In genomic region chrX:16158270-16158926, dm6 we compare ENCODE assay signal across 1 fruit fly cellular context.
TF ChIP-seq lines count a peak whose summit lies in the region.

No protein-coding gene starts in this region.

TF ChIP-seq in whole organism, embryonic, 481 proteins besides CTCF, POLR2A, EP300 and RAD21 (continued from another document):
- TF ChIP-seq zen2 (GFP tag; IDR thresholded peaks at IDR 0.05; lab: Robert Waterston, UW; ENCODE audit: partially characterized antibody) = no peak
- no peak for TF ChIP-seq CG7963 (GFP tag; IDR thresholded peaks at IDR 0.05; lab: Robert Waterston, UW; ENCODE audit: partially characterized antibody)
- TF ChIP-seq luna (GFP tag; optimal IDR thresholded peaks at IDR 0.05; lab: Kevin White, UChicago) = no peak
- no peak for TF ChIP-seq Fer3 (tag; optimal IDR thresholded peaks at IDR 0.05; lab: Kevin White, UChicago)
- no peak for TF ChIP-seq yki (optimal IDR thresholded peaks at IDR 0.05; lab: Kevin White, UChicago)
- no peak for TF ChIP-seq CG42726 (GFP tag; IDR thresholded peaks at IDR 0.05; lab: Robert Waterston, UW; ENCODE audit: partially characterized antibody)
- TF ChIP-seq CG33557 (GFP tag; optimal IDR thresholded peaks at IDR 0.05; lab: Kevin White, UChicago) = no peak
- no peak for TF ChIP-seq amos (GFP tag; IDR thresholded peaks at IDR 0.05; lab: Robert Waterston, UW; ENCODE audit: partially characterized antibody)
- peak; percentile 22 for TF ChIP-seq CG9609 (GFP tag; optimal IDR thresholded peaks at IDR 0.05; lab: Kevin White, UChicago)
- TF ChIP-seq MBD-R2 (GFP tag; IDR thresholded peaks at IDR 0.05; lab: Robert Waterston, UW) = no peak
- TF ChIP-seq CrebB (tag; optimal IDR thresholded peaks at IDR 0.05; lab: Kevin White, UChicago) = no peak
- no peak for TF ChIP-seq Dfd (GFP tag; optimal IDR thresholded peaks at IDR 0.05; lab: Kevin White, UChicago)
- no peak for TF ChIP-seq kah (GFP tag; optimal IDR thresholded peaks at IDR 0.05; lab: Kevin White, UChicago)
- no peak for TF ChIP-seq CG8281 (tag; optimal IDR thresholded peaks at IDR 0.05; lab: Kevin White, UChicago)
